Fruit fly (Drosophila melanogaster): ENCODE data around the gene CG42322.

DNA sequence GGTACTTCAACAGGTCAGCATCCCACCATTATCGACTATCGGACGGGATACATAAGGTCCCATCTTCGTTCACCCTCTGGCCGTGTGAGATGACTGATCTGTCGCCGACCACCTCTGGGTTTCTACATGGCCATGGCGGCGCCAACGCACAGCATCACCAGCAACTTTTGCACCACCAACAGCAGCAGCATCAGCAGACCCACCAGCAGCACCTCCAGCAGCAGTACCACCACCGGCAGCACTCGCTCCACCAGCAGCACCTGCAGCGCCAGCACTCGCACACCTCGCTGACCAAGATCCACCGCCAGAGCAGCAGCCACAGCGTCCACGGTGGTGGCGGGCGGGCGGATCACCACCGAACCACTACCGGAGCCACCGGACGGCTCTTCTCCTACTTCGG is 15.1 kb downstream of the CG42322 start:
- TF ChIP-seq CG8478 (optimal IDR thresholded peaks at IDR 0.05): no peak
- no peak for TF ChIP-seq CTCF (optimal IDR thresholded peaks at IDR 0.05)

All from S2 (cell line).